Worm (Caenorhabditis elegans): ENCODE measurements around the gene aakb-1.

- TF ChIP-seq unc-62 (GFP tag; optimal IDR thresholded peaks at IDR 0.05 in 1 of 2) (no peak), unc-62 (tag; optimal IDR thresholded peaks at IDR 0.05) (no peak), dve-1 (tag; optimal IDR thresholded peaks at IDR 0.05; ENCODE audit: insufficient read depth) (no peak), D1046.2 (GFP tag; IDR thresholded peaks at IDR 0.05) (no peak), fos-1 (tag; optimal IDR thresholded peaks at IDR 0.05) (no peak), nhr-10 (tag; optimal IDR thresholded peaks at IDR 0.05) (no peak), dmd-9 (GFP tag; IDR thresholded peaks at IDR 0.05) (no peak), pqm-1 (tag; optimal IDR thresholded peaks at IDR 0.05) (no peak), nhr-28 (tag; optimal IDR thresholded peaks at IDR 0.05) (no peak), lin-13 (GFP tag; optimal IDR thresholded peaks at IDR 0.05) (no peak)
Measured at ce11 chrX:13724364-13724763, 31.2 kb upstream of the aakb-1 start, which contains the start of gene K11E4.6.
